Worm (Caenorhabditis elegans): Measurements from ENCODE around the gene clc-19.

ce11 chrIII:868866-869265 is 4.5 kb downstream of the clc-19 start:
- peak in 1 of 2 experiments; percentile 45 for TF ChIP-seq ztf-11 (tag; optimal IDR thresholded peaks at IDR 0.05)
- TF ChIP-seq pqm-1 (tag; optimal IDR thresholded peaks at IDR 0.05): no peak
- TF ChIP-seq nhr-237 (tag; optimal IDR thresholded peaks at IDR 0.05): no peak
- TF ChIP-seq fkh-4 (tag; optimal IDR thresholded peaks at IDR 0.05; ENCODE audit: borderline replicate concordance): no peak
